Worm (Caenorhabditis elegans): Measurements from ENCODE around the gene twk-16.

twk-16 gene

DNA sequence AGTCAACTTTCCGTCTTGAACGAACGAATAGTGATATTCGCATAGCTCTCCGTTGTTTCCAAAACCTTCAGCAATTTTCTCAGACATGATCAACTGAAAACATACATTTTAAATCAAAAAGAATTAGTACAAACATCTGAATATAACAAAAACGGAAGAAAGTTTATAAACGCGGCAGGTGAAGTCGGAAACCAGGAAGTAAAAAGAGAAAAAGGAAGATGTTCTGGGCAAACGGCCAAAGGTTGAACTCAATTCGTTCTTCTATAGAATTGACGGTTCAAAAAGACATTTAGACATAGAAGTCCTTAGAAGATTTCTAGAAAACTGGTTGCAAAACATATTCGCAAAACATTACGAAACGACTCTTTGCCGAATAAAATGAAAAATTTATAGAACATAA, 6.3 kb downstream of the twk-16 start, which contains the start of gene F52E4.5:
F52E4.5 (minus strand) TSS at position 101 of the 400 bp plus-strand sequence.
- TF ChIP-seq Y105C5A.15 (GFP tag; IDR thresholded peaks at IDR 0.05), result no peak

DNA sequence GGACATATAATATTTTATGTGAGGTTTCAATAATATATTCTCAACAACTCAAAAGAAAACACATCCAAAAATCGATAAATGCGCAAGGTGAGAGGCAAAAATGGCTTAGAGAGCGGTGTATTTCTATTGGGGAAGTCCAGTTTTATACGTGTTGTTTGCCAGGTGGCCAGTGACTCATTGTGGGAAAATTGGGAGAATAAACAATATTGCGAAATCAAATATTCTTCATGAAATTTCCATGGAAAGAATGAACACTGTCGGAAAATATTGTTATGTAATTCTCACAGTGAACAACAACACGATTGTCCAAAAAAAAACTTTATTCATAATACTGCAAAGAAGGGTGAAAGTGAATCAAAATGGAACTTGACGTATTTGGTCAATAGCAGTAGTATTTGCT, 6.7 kb downstream of the twk-16 start:
- TF ChIP-seq nhr-48 (tag; optimal IDR thresholded peaks at IDR 0.05) (no peak), F44E2.7 (GFP tag; IDR thresholded peaks at IDR 0.05) (no peak), Y105C5A.15 (GFP tag; IDR thresholded peaks at IDR 0.05) (no peak), daf-12 (tag; optimal IDR thresholded peaks at IDR 0.05) (no peak), unc-62 (GFP tag; optimal IDR thresholded peaks at IDR 0.05 in 1 of 2) (no peak), unc-62 (tag; optimal IDR thresholded peaks at IDR 0.05) (no peak), jun-1 (tag; optimal IDR thresholded peaks at IDR 0.05) (no peak), tra-1 (GFP tag; IDR thresholded peaks at IDR 0.05) (no peak), ceh-82 (tag; optimal IDR thresholded peaks at IDR 0.05) (no peak), mep-1 (tag; optimal IDR thresholded peaks at IDR 0.05) (no peak), lsy-2 (tag; optimal IDR thresholded peaks at IDR 0.05) (no peak), fkh-10 (GFP tag; optimal IDR thresholded peaks at IDR 0.05) (no peak), Y5F2A.4 (GFP tag; optimal IDR thresholded peaks at IDR 0.05) (no peak), snpc-1.2 (GFP tag; IDR thresholded peaks at IDR 0.05) (no peak), aha-1 (tag) (no peak), mxl-2 (GFP tag; conservative IDR thresholded peaks at IDR 0.05) (no peak), daf-19 (GFP tag; conservative IDR thresholded peaks at IDR 0.05) (no peak), lin-29 (GFP tag; IDR thresholded peaks at IDR 0.05) (no peak), ceh-62 (tag; optimal IDR thresholded peaks at IDR 0.05) (no peak), T20F7.1 (GFP tag; optimal IDR thresholded peaks at IDR 0.05) (no peak)

DNA sequence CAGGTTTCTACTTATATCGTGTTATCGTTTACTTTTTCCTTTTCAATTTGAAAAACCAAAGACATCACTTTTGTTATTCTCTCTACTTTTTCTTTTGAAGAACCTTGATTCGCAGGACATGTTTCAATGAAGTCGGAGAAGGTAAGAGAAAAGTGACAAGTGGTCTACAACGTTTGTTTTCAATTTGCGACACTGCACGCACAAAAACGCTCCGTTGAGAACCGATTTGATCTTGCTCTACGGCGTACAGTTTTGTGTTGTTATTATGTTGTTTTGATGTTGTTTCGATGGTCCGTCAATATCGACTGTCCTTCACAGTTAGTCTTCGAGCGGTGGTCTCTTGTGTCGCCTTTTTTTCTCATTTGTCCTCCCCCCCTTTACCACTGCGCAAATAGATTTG, 8.5 kb downstream of the twk-16 start, which contains the start of gene pccb-1:
pccb-1 (plus strand) TSS at position 127 of the 400 bp plus-strand sequence.
- TF ChIP-seq snpc-1.2 (GFP tag; IDR thresholded peaks at IDR 0.05) (no peak), arid-1 (GFP tag; conservative IDR thresholded peaks at IDR 0.05) (no peak), nhr-237 (tag; optimal IDR thresholded peaks at IDR 0.05) (no peak), tra-1 (GFP tag; IDR thresholded peaks at IDR 0.05) (no peak), R02D3.7 (tag; optimal IDR thresholded peaks at IDR 0.05) (no peak), lin-38 (GFP tag; IDR thresholded peaks at IDR 0.05) (no peak), madf-9 (GFP tag; conservative IDR thresholded peaks at IDR 0.05) (no peak), daf-19 (GFP tag; conservative IDR thresholded peaks at IDR 0.05) (no peak), F10B5.3 (tag; optimal IDR thresholded peaks at IDR 0.05) (no peak)

DNA sequence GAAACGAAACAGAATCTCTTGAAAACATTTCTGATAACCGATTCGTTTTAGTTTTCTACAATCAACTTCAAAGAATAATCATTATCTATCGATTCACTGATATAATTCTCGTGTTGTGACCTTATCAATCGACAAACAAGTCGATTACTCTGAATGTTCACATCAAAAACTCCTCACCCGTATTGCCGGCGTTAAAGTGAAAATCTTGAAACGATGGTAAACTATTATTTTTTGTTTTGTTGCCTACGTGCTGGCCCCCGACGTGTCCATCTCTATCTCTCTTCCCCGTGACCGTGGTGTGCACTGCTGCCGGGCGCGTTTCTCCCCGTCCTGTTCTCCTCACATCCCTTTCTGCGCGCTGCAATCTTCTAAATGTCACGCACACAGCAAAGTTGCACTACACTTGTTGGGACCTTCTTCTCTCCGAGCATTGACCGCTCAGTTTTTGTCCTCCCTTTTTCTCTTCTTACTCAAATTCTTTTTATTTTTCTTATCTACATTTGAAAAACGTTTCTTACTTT, 9.0 kb downstream of the twk-16 start:
- TF ChIP-seq daf-12 (tag; optimal IDR thresholded peaks at IDR 0.05), result no peak
- TF ChIP-seq snpc-1.2 (GFP tag; IDR thresholded peaks at IDR 0.05), result no peak
- TF ChIP-seq php-3 (GFP tag; IDR thresholded peaks at IDR 0.05), result 0 out of 2 replicates have a peak, but pooled peaks have one; percentile 46
- TF ChIP-seq lin-38 (GFP tag; IDR thresholded peaks at IDR 0.05), result no peak
- peak; percentile 60 for TF ChIP-seq dmd-6 (GFP tag; IDR thresholded peaks at IDR 0.05)
- no peak for TF ChIP-seq ces-1 (GFP tag; optimal IDR thresholded peaks at IDR 0.05)
- TF ChIP-seq mdl-1 (tag; optimal IDR thresholded peaks at IDR 0.05), result peak; percentile 31 to 78
- TF ChIP-seq aha-1 (tag), result peak; percentile 100
- TF ChIP-seq nhr-10 (tag; optimal IDR thresholded peaks at IDR 0.05), result peak; percentile 29
- TF ChIP-seq zag-1 (tag; optimal IDR thresholded peaks at IDR 0.05), result no peak
- no peak for TF ChIP-seq lin-15B (tag; optimal IDR thresholded peaks at IDR 0.05)
- TF ChIP-seq dve-1 (tag; optimal IDR thresholded peaks at IDR 0.05; ENCODE audit: insufficient read depth), result peak; percentile 72
- no peak for TF ChIP-seq Y48G9A.11 (GFP tag; IDR thresholded peaks at IDR 0.05)
- TF ChIP-seq nhr-102 (tag; optimal IDR thresholded peaks at IDR 0.05), result peak; percentile 39
- no peak for TF ChIP-seq mdt-29 (GFP tag; IDR thresholded peaks at IDR 0.05)
- TF ChIP-seq daf-16 (GFP tag; optimal IDR thresholded peaks at IDR 0.05), result peak in 1 of 2 experiments; percentile 48
- TF ChIP-seq daf-16 (tag; optimal IDR thresholded peaks at IDR 0.05), result peak; percentile 96
- peak; percentile 21 for TF ChIP-seq mxl-3 (GFP tag; optimal IDR thresholded peaks at IDR 0.05)
- TF ChIP-seq Y75B8A.6 (GFP tag; IDR thresholded peaks at IDR 0.05), result no peak
- peak; percentile 43 for TF ChIP-seq rbr-2 (tag; optimal IDR thresholded peaks at IDR 0.05)
- no peak for TF ChIP-seq snpc-4 (tag; optimal IDR thresholded peaks at IDR 0.05)
- TF ChIP-seq hlh-11 (tag; optimal IDR thresholded peaks at IDR 0.05), result peak; percentile 78
- TF ChIP-seq lir-3 (tag; optimal IDR thresholded peaks at IDR 0.05), result no peak
- peak; percentile 61 for TF ChIP-seq pqm-1 (tag; optimal IDR thresholded peaks at IDR 0.05)
- TF ChIP-seq egl-27 (tag; optimal IDR thresholded peaks at IDR 0.05), result no peak
- TF ChIP-seq dpl-1 (GFP tag; optimal IDR thresholded peaks at IDR 0.05), result no peak
